Fruit fly (Drosophila melanogaster): ENCODE data around the gene CG13305.

Gene CG13305

dm6 chr3L:8689675-8690074 lies 43.1 kb upstream of the CG13305 start (continued):
- no peak for TF ChIP-seq CG14050 (GFP tag; IDR thresholded peaks at IDR 0.05)
- no peak for TF ChIP-seq sens-2 (GFP tag; IDR thresholded peaks at IDR 0.05)
- no peak for TF ChIP-seq fd102C (GFP tag; optimal IDR thresholded peaks at IDR 0.05)
- no peak for TF ChIP-seq Drgx (GFP tag; IDR thresholded peaks at IDR 0.05)
- no peak for TF ChIP-seq CG31365 (tag; optimal IDR thresholded peaks at IDR 0.05)
- peak in 1 of 2 experiments; percentile 45 for TF ChIP-seq dpn (GFP tag; optimal IDR thresholded peaks at IDR 0.05)
- no peak for TF ChIP-seq Max (GFP tag; optimal IDR thresholded peaks at IDR 0.05)
- TF ChIP-seq grau (tag; optimal IDR thresholded peaks at IDR 0.05), result peak; percentile 73
- no peak for TF ChIP-seq zen (tag; optimal IDR thresholded peaks at IDR 0.05)
- peak; percentile 23 for TF ChIP-seq luna (GFP tag; optimal IDR thresholded peaks at IDR 0.05)
- TF ChIP-seq B-H2 (GFP tag; optimal IDR thresholded peaks at IDR 0.05), result peak; percentile 34
- TF ChIP-seq C15 (GFP tag; IDR thresholded peaks at IDR 0.05), result peak; percentile 58; the same call in 1 of the 3 replicates
- TF ChIP-seq Meics (GFP tag; optimal IDR thresholded peaks at IDR 0.05), result peak; percentile 64
- peak; percentile 23 for TF ChIP-seq Hey (tag; optimal IDR thresholded peaks at IDR 0.05)
- no peak for TF ChIP-seq Nf-YA (GFP tag; IDR thresholded peaks at IDR 0.05)
- no peak for TF ChIP-seq Trl (optimal IDR thresholded peaks at IDR 0.05)
- peak; percentile 44 for TF ChIP-seq Trl (GFP tag; optimal IDR thresholded peaks at IDR 0.05)
- TF ChIP-seq unpg (GFP tag; optimal IDR thresholded peaks at IDR 0.05), result peak; percentile 50
- TF ChIP-seq vfl (GFP tag; optimal IDR thresholded peaks at IDR 0.05), result no peak
- no peak for TF ChIP-seq CG7963 (GFP tag; IDR thresholded peaks at IDR 0.05; ENCODE audit: partially characterized antibody)
- no peak for TF ChIP-seq ssp (GFP tag; IDR thresholded peaks at IDR 0.05)
- TF ChIP-seq Hmr (GFP tag; optimal IDR thresholded peaks at IDR 0.05), result peak; percentile 73
- TF ChIP-seq CHES-1-like (GFP tag; optimal IDR thresholded peaks at IDR 0.05), result peak; percentile 5
- no peak for TF ChIP-seq tgo (GFP tag; IDR thresholded peaks at IDR 0.05)
- TF ChIP-seq CG2116 (GFP tag; optimal IDR thresholded peaks at IDR 0.05), result no peak
- peak; percentile 21 for TF ChIP-seq CG15269 (tag; optimal IDR thresholded peaks at IDR 0.05)
- no peak for TF ChIP-seq CG3995 (GFP tag; optimal IDR thresholded peaks at IDR 0.05)
- no peak for TF ChIP-seq CG8089 (GFP tag; optimal IDR thresholded peaks at IDR 0.05)
- TF ChIP-seq sens (GFP tag), result peak; percentile 74
- no peak for TF ChIP-seq hbn (GFP tag; IDR thresholded peaks at IDR 0.05; ENCODE audit: partially characterized antibody)
- TF ChIP-seq NfI (GFP tag; optimal IDR thresholded peaks at IDR 0.05), result peak; percentile 27
- TF ChIP-seq Kr (GFP tag; optimal IDR thresholded peaks at IDR 0.05), result no peak
- peak; percentile 2 for TF ChIP-seq crc (GFP tag; optimal IDR thresholded peaks at IDR 0.05)
- no peak for TF ChIP-seq CG1832 (GFP tag; optimal IDR thresholded peaks at IDR 0.05)
- TF ChIP-seq Blimp-1 (GFP tag; optimal IDR thresholded peaks at IDR 0.05), result peak; percentile 32
- no peak for TF ChIP-seq phol (tag; optimal IDR thresholded peaks at IDR 0.05)
- TF ChIP-seq unc-4 (GFP tag; IDR thresholded peaks at IDR 0.05; ENCODE audit: partially characterized antibody), result no peak
- TF ChIP-seq Atf6 (GFP tag; IDR thresholded peaks at IDR 0.05), result peak; percentile 78
- TF ChIP-seq CG32532 (GFP tag; IDR thresholded peaks at IDR 0.05), result peak; percentile 25; the same call in 1 of the 2 replicates
- TF ChIP-seq CrebB (tag; optimal IDR thresholded peaks at IDR 0.05), result peak; percentile 57

- TF ChIP-seq CG17802 (tag; optimal IDR thresholded peaks at IDR 0.05), result no peak
- no peak for TF ChIP-seq HHEX (GFP tag; optimal IDR thresholded peaks at IDR 0.05)
- no peak for TF ChIP-seq nau (GFP tag; optimal IDR thresholded peaks at IDR 0.05)
- TF ChIP-seq dpn (GFP tag; optimal IDR thresholded peaks at IDR 0.05), result no peak
- TF ChIP-seq row (GFP tag; IDR thresholded peaks at IDR 0.05), result 0 out of 3 replicates have a peak, but pooled peaks have one; percentile 15
- no peak for TF ChIP-seq CG31388 (GFP tag; optimal IDR thresholded peaks at IDR 0.05)
- TF ChIP-seq Dad (GFP tag; optimal IDR thresholded peaks at IDR 0.05), result no peak
- TF ChIP-seq CG15011 (GFP tag; optimal IDR thresholded peaks at IDR 0.05), result no peak
- TF ChIP-seq CG32767 (GFP tag; IDR thresholded peaks at IDR 0.05), result no peak
- TF ChIP-seq CG9609 (GFP tag; optimal IDR thresholded peaks at IDR 0.05), result no peak
- TF ChIP-seq CG12942 (GFP tag; optimal IDR thresholded peaks at IDR 0.05), result no peak
- TF ChIP-seq CG16813 (GFP tag; IDR thresholded peaks at IDR 0.05; ENCODE audit: partially characterized antibody), result no peak
- no peak for TF ChIP-seq so (GFP tag; IDR thresholded peaks at IDR 0.05)
- TF ChIP-seq H15 (GFP tag; IDR thresholded peaks at IDR 0.05), result no peak
Measured at dm6 chr3L:8688694-8689291, 42.2 kb upstream of the CG13305 start.
